Fruit fly (Drosophila melanogaster) whole organism, wandering third instar larva: Measurements from ENCODE around the gene CG14985.

Experiments
- Abd-B ChIP-seq: fragments of >200 bp; optimal IDR thresholded peaks from 2 replicates; lab custom pipeline; 2017; ENCODE audit warnings: missing biosample characterization, missing genetic modification characterization
- CG32264 ChIP-seq: fragments of 200-800 bp; sonication (Bioruptor generic); optimal IDR thresholded peaks from 2 replicates; lab custom pipeline; 2016; ENCODE audit warnings: missing biosample characterization, missing genetic modification characterization
- CG9705 ChIP-seq: fragments of 200-800 bp; sonication (Bioruptor generic); optimal IDR thresholded peaks from 2 replicates; lab custom pipeline; 2018; ENCODE audit warnings: missing biosample characterization, mild to moderate bottlenecking, missing genetic modification characterization
- Dfd ChIP-seq: fragments of >200 bp; optimal IDR thresholded peaks from 2 replicates; lab custom pipeline; 2017; ENCODE audit warnings: missing biosample characterization, missing genetic modification characterization
- Dif ChIP-seq: fragments of 200-275, 200-300 bp; sonication (Bioruptor generic); optimal IDR thresholded peaks from 2 replicates; lab custom pipeline; 2018; ENCODE audit warnings: missing biosample characterization, missing genetic modification characterization; ENCODE audit not compliant: partially characterized antibody
- GATAd ChIP-seq: sonication (Bioruptor generic); optimal IDR thresholded peaks from 2 replicates; lab custom pipeline; 2016; ENCODE audit warnings: missing biosample characterization, missing genetic modification characterization
- Hr78 ChIP-seq: fragments of >200 bp; optimal IDR thresholded peaks from 2 replicates; lab custom pipeline; 2017; ENCODE audit warnings: missing biosample characterization, missing genetic modification characterization
- Hr83 ChIP-seq: fragments of 200-300 bp; sonication (Bioruptor generic); optimal IDR thresholded peaks from 2 replicates; lab custom pipeline; 2016; ENCODE audit warnings: missing biosample characterization, mild to moderate bottlenecking, missing genetic modification characterization, moderate library complexity; ENCODE audit not compliant: poor library complexity, severe bottlenecking
- Jra ChIP-seq: sonication (Bioruptor generic); optimal IDR thresholded peaks from 2 replicates; lab custom pipeline; 2016; ENCODE audit warnings: missing biosample characterization, missing genetic modification characterization
- Mio ChIP-seq: sonication (Bioruptor generic); optimal IDR thresholded peaks from 2 replicates; lab custom pipeline; 2016; ENCODE audit warnings: missing biosample characterization, missing genetic modification characterization
- Myc ChIP-seq: fragments of >200 bp; optimal IDR thresholded peaks from 2 replicates; lab custom pipeline; 2017
- N ChIP-seq: fragments of >200 bp; optimal IDR thresholded peaks from 2 replicates; lab custom pipeline; 2018; ENCODE audit warnings: missing biosample characterization, missing external identifiers, missing genetic modification characterization
- OdsH ChIP-seq: fragments of 200-800 bp; sonication (Bioruptor generic); optimal IDR thresholded peaks from 2 replicates; lab custom pipeline; 2016; ENCODE audit warnings: missing biosample characterization, mild to moderate bottlenecking, missing genetic modification characterization
- Rel ChIP-seq, 2 experiments: fragments of 200-800 bp; sonication (Bioruptor generic) in 1 of 2; optimal IDR thresholded peaks; 2 replicates in 1 of 2; 3 replicates in 1 of 2; lab custom pipeline; 2016 to 2019; ENCODE audit warnings: mild to moderate bottlenecking in 2 of 2, missing biosample characterization in 2 of 2, missing genetic modification characterization in 2 of 2, moderate library complexity in 1 of 2
- Sp1 ChIP-seq: fragments of 200-800 bp; sonication (Bioruptor generic); optimal IDR thresholded peaks from 3 replicates; lab custom pipeline; 2019; ENCODE audit warnings: missing biosample characterization, mild to moderate bottlenecking, missing genetic modification characterization, moderate library complexity
- Vsx2 ChIP-seq: fragments of 200-300, 225-300 bp; sonication (Bioruptor generic); optimal IDR thresholded peaks from 2 replicates; lab custom pipeline; 2018; ENCODE audit warnings: missing biosample characterization, missing genetic modification characterization; ENCODE audit not compliant: partially characterized antibody
- br ChIP-seq: fragments of 200-800 bp; sonication (Bioruptor generic); optimal IDR thresholded peaks from 2 replicates; lab custom pipeline; 2016; ENCODE audit warnings: missing biosample characterization, missing genetic modification characterization
- brk ChIP-seq: fragments of 200-800 bp; sonication (Bioruptor generic); optimal IDR thresholded peaks from 2 replicates; lab custom pipeline; 2016; ENCODE audit warnings: missing biosample characterization, mild to moderate bottlenecking, missing genetic modification characterization
- dl ChIP-seq, 2 experiments: fragments of 175-275, 200-275 bp in 1 of 2; fragments of 200-275 bp in 1 of 2; sonication (Bioruptor generic); optimal IDR thresholded peaks; lab custom pipeline; 2018; ENCODE audit warnings: mild to moderate bottlenecking in 2 of 2, missing biosample characterization in 2 of 2, missing genetic modification characterization in 2 of 2, moderate library complexity in 2 of 2; ENCODE audit not compliant: partially characterized antibody in 2 of 2, insufficient read depth in 1 of 2
- dsf ChIP-seq: sonication (Bioruptor generic); optimal IDR thresholded peaks from 2 replicates; lab custom pipeline; 2016; ENCODE audit warnings: missing biosample characterization, missing genetic modification characterization, borderline replicate concordance
- fru ChIP-seq: fragments of 200-800 bp; sonication (Bioruptor generic); optimal IDR thresholded peaks from 3 replicates; lab custom pipeline; 2016; ENCODE audit warnings: missing biosample characterization, mild to moderate bottlenecking, missing genetic modification characterization
- h ChIP-seq: fragments of 200-800 bp; sonication (Bioruptor generic); optimal IDR thresholded peaks from 3 replicates; lab custom pipeline; 2016; ENCODE audit warnings: missing biosample characterization, mild to moderate bottlenecking, missing genetic modification characterization
- jim ChIP-seq: fragments of 175-275, 200-325 bp; sonication (Bioruptor generic); optimal IDR thresholded peaks from 2 replicates; lab custom pipeline; 2016; ENCODE audit warnings: missing biosample characterization, mild to moderate bottlenecking, missing genetic modification characterization
- lola ChIP-seq: fragments of >200 bp; optimal IDR thresholded peaks from 2 replicates; lab custom pipeline; 2017; ENCODE audit warnings: missing biosample characterization, missing genetic modification characterization
- pan ChIP-seq: fragments of >200 bp; optimal IDR thresholded peaks from 2 replicates; lab custom pipeline; 2017
- psq ChIP-seq: fragments of 200-800 bp; sonication (Bioruptor generic); optimal IDR thresholded peaks from 3 replicates; lab custom pipeline; 2017; ENCODE audit warnings: missing biosample characterization, mild to moderate bottlenecking, missing genetic modification characterization, moderate library complexity
- rgr ChIP-seq: fragments of 200-800 bp; sonication (Bioruptor generic); optimal IDR thresholded peaks from 3 replicates; lab custom pipeline; 2016; ENCODE audit warnings: missing biosample characterization, mild to moderate bottlenecking, missing genetic modification characterization
- sage ChIP-seq: fragments of 200-800 bp; sonication (Bioruptor generic); optimal IDR thresholded peaks from 2 replicates; lab custom pipeline; 2016; ENCODE audit warnings: missing biosample characterization, mild to moderate bottlenecking, missing genetic modification characterization
- woc ChIP-seq: sonication (Bioruptor generic); optimal IDR thresholded peaks from 2 replicates; lab custom pipeline; 2016; ENCODE audit warnings: missing biosample characterization, mild to moderate bottlenecking, missing genetic modification characterization

The CG14985 gene

DNA sequence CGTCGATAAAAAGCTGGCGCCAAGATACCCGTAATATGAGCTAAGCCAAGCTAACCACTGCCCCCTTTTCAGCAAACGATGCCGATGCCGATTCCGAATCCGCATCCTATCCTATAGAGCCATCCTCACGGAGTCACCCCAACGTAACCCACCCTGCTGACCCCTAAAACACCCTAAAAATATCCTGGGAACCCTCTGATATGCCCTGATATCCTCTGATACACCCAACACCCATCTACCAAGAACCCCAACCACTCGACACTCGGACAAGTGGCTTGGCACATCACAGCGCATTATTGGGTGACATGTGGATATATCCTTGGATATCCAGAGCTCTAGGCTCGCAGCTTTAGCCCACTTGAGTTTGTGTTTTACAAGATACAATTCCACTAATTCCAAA, 1.8 kb upstream of the CG14985 start:
- no peak for TF ChIP-seq br
- TF ChIP-seq Rel (GFP tag; optimal IDR thresholded peaks at IDR 0.05; lab: Kevin White, UChicago), result no peak
- TF ChIP-seq Rel (tag; optimal IDR thresholded peaks at IDR 0.05; lab: Kevin White, UChicago), result no peak
- no peak for TF ChIP-seq Dfd (GFP tag; lab: Kevin White, UChicago)
- no peak for TF ChIP-seq OdsH (GFP tag; lab: Kevin White, UChicago)

DNA sequence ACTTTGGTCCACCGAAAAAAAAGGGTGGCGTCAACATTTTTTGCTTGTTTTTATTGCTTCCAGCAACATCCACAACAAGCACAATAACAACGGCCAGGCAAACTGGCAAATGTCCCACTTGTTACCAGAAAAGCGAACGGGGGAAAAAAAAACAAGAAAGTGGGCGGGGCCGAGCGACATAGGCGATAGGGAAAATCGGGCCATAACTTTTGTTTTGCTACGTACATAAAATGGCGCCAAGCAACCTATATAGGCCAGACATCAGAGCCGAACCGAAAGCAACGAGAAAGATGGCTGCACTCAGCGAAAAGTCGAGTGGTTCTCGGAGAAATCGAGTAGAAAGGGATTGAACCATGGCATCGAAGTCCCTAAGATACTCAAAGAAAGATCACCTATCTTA, 4.0 kb downstream of the CG14985 start:
- TF ChIP-seq Myc (lab: Kevin White, UChicago) (no peak), dl (GFP tag; optimal IDR thresholded peaks at IDR 0.05; lab: Kevin White, UChicago; ENCODE audit: insufficient read depth in 1 of 2, partially characterized antibody in 2 of 2) (no peak), rgr (GFP tag; lab: Kevin White, UChicago) (no peak), br (no peak), GATAd (no peak), Jra (GFP tag; lab: Kevin White, UChicago) (no peak), Rel (GFP tag; optimal IDR thresholded peaks at IDR 0.05; lab: Kevin White, UChicago) (no peak), Rel (tag; optimal IDR thresholded peaks at IDR 0.05; lab: Kevin White, UChicago) (no peak), woc (GFP tag; lab: Kevin White, UChicago) (no peak), Hr83 (no peak), Abd-B (GFP tag; lab: Kevin White, UChicago) (no peak), Vsx2 (GFP tag; lab: Kevin White, UChicago) (no peak), pan (lab: Kevin White, UChicago) (no peak), sage (GFP tag; lab: Kevin White, UChicago) (no peak), Sp1 (GFP tag; lab: Kevin White, UChicago) (no peak), h (GFP tag; lab: Kevin White, UChicago) (no peak), Dfd (GFP tag; lab: Kevin White, UChicago) (no peak), OdsH (GFP tag; lab: Kevin White, UChicago) (no peak), lola (no peak)

DNA sequence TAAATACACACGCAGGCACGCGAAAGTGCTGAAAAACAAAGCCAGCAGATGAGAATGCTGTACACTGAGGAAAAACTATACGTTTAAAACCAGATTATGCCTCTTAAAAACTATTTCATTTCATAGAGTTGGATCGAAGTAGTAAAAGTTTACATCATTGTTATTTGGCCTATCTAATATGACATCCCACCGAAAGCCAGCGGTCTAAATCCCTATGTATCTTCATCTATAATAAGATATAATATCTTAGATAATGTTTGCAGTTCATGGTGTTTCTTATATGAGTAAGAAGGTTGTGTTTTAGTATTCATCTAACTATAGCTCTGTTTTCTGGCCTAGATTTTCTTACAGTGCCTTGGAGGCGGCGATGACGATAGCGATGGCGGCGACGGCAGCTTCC, 6.8 kb downstream of the CG14985 start:
- TF ChIP-seq CG32264 (GFP tag; lab: Kevin White, UChicago), result no peak
- no peak for TF ChIP-seq Dfd (GFP tag; lab: Kevin White, UChicago)
- no peak for TF ChIP-seq Rel (GFP tag; optimal IDR thresholded peaks at IDR 0.05; lab: Kevin White, UChicago)
- TF ChIP-seq Rel (tag; optimal IDR thresholded peaks at IDR 0.05; lab: Kevin White, UChicago), result no peak
- no peak for TF ChIP-seq Mio (GFP tag; lab: Kevin White, UChicago)

DNA sequence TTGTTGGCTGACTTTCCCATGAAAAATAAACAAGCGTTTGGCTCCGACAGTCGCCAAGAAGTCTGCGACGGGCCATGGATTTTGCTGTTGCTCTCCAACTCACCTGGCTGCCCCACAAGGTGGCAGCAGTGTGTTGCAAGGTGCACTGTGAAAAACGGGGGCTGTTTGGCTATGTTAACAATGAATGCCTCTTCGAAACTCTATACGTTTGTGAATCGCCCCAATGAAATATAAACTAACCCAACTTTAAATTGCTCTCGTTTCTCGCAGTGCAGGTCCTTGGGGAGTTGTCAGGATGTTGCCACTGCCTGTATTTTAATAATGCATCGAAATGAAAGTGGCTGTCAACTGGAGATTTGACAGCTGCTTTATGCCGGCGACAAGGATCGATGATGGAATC, 11.1 kb downstream of the CG14985 start:
- TF ChIP-seq fru (GFP tag; lab: Kevin White, UChicago), result no peak
- no peak for TF ChIP-seq N (GFP tag; lab: Kevin White, UChicago)
- no peak for TF ChIP-seq jim
- TF ChIP-seq CG32264 (GFP tag; lab: Kevin White, UChicago), result no peak
- no peak for TF ChIP-seq woc (GFP tag; lab: Kevin White, UChicago)
- no peak for TF ChIP-seq Hr83
- TF ChIP-seq sage (GFP tag; lab: Kevin White, UChicago), result no peak
- no peak for TF ChIP-seq rgr (GFP tag; lab: Kevin White, UChicago)

DNA sequence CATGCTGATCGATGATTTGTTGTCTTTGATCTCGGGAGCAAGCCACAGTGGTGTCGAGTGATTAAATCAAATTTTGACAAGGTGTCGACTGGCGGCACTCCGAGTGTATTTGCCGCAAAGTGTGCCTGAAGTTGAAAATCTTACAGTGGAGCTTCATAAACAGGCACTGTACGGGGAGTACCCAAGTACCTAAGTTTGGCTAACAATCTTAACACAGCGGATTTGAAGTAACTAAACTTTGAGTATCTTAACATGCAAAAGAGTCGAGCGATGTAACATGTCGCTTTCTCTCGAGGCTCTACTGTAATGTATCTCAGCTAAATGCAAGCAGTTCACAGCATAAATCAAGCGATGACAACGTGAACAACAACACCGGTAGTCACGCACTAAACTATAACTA, 13.5 kb downstream of the CG14985 start:
- TF ChIP-seq Dfd (GFP tag; lab: Kevin White, UChicago), result no peak
- no peak for TF ChIP-seq jim
- TF ChIP-seq Rel (GFP tag; optimal IDR thresholded peaks at IDR 0.05; lab: Kevin White, UChicago), result no peak
- TF ChIP-seq Rel (tag; optimal IDR thresholded peaks at IDR 0.05; lab: Kevin White, UChicago), result no peak
- TF ChIP-seq CG9705 (GFP tag; lab: Kevin White, UChicago), result no peak
- no peak for TF ChIP-seq pan (lab: Kevin White, UChicago)
- TF ChIP-seq Sp1 (GFP tag; lab: Kevin White, UChicago), result no peak
- no peak for TF ChIP-seq dl (GFP tag; optimal IDR thresholded peaks at IDR 0.05; lab: Kevin White, UChicago; ENCODE audit: insufficient read depth in 1 of 2, partially characterized antibody in 2 of 2)
- no peak for TF ChIP-seq dsf (GFP tag; lab: Kevin White, UChicago)
- no peak for TF ChIP-seq brk (GFP tag; lab: Kevin White, UChicago)
- no peak for TF ChIP-seq Jra (GFP tag; lab: Kevin White, UChicago)
- TF ChIP-seq psq, result no peak
- TF ChIP-seq Dif (GFP tag; lab: Kevin White, UChicago), result no peak
- TF ChIP-seq Hr78 (GFP tag; lab: Kevin White, UChicago), result no peak
- TF ChIP-seq, all 38 proteins: peak for 0
